Worm (Caenorhabditis elegans) whole organism, L2 larva: ENCODE measurements around the gene sel-9.

Source experiments
- C34F6.9 ChIP-seq: fragments of 150-350 bp; optimal IDR thresholded peaks from 2 replicates; lab custom pipeline; 2014; ENCODE audit warnings: missing biosample characterization, missing genetic modification characterization
- Y55F3AM.14 ChIP-seq: fragments of 200-800 bp; sonication (Bioruptor generic); optimal IDR thresholded peaks from 2 replicates; lab custom pipeline; 2018; ENCODE audit warnings: mild to moderate bottlenecking, missing genetic modification characterization, missing compliant biosample characterization
- ZK546.5 ChIP-seq: sonication (generic microtip); optimal IDR thresholded peaks from 2 replicates; lab custom pipeline; 2017; ENCODE audit warnings: missing biosample characterization, missing genetic modification characterization
- ama-1 ChIP-seq: fragments of 150-350 bp; optimal IDR thresholded peaks from 2 replicates; lab custom pipeline; 2018; ENCODE audit warnings: inconsistent platforms
- blmp-1 ChIP-seq: sonication (generic microtip); optimal IDR thresholded peaks from 2 replicates; lab custom pipeline; 2017; ENCODE audit warnings: missing genetic modification characterization, mild to moderate bottlenecking, missing compliant biosample characterization, antibody characterized with exemption, moderate library complexity; ENCODE audit not compliant: insufficient read depth
- ceh-82 ChIP-seq: fragments of 150-350 bp; optimal IDR thresholded peaks from 2 replicates; lab custom pipeline; 2014; ENCODE audit warnings: missing biosample characterization, missing genetic modification characterization
- egl-27 ChIP-seq: sonication (generic microtip); optimal IDR thresholded peaks from 3 replicates; lab custom pipeline; 2017; ENCODE audit warnings: missing biosample characterization, missing genetic modification reagents, missing genetic modification characterization
- elt-1 ChIP-seq: fragments of 150-350 bp; optimal IDR thresholded peaks from 2 replicates; lab custom pipeline; 2014; ENCODE audit warnings: missing biosample characterization, missing genetic modification characterization
- elt-3 ChIP-seq: sonication (generic microtip); optimal IDR thresholded peaks from 2 replicates; lab custom pipeline; 2017; ENCODE audit warnings: missing biosample characterization, missing genetic modification characterization
- fos-1 ChIP-seq: fragments of 150-350 bp; optimal IDR thresholded peaks from 2 replicates; lab custom pipeline; 2014; ENCODE audit warnings: missing biosample characterization, missing genetic modification characterization
- gmeb-1 ChIP-seq: fragments of 150-350 bp; optimal IDR thresholded peaks from 2 replicates; lab custom pipeline; 2014; ENCODE audit warnings: missing biosample characterization, missing genetic modification characterization
- lin-13 ChIP-seq: fragments of 150-350 bp; optimal IDR thresholded peaks from 2 replicates; lab custom pipeline; 2014; ENCODE audit warnings: missing biosample characterization, missing genetic modification reagents, missing genetic modification characterization
- lin-39 ChIP-seq: fragments of 150-350 bp; optimal IDR thresholded peaks from 2 replicates; lab custom pipeline; 2014; ENCODE audit warnings: missing biosample characterization, missing genetic modification reagents, missing genetic modification characterization
- lsy-2 ChIP-seq, 2 experiments: fragments of 150-350 bp in 1 of 2; sonication (generic microtip) in 1 of 2; optimal IDR thresholded peaks; 2 replicates each; lab custom pipeline; 2014 to 2017; ENCODE audit warnings: missing biosample characterization in 2 of 2, missing genetic modification characterization in 2 of 2
- mab-5 ChIP-seq: fragments of 150-350 bp; optimal IDR thresholded peaks from 2 replicates; lab custom pipeline; 2014; ENCODE audit warnings: missing biosample characterization, missing genetic modification characterization
- mbf-1 ChIP-seq: sonication (generic microtip); optimal IDR thresholded peaks from 2 replicates; lab custom pipeline; 2017; ENCODE audit warnings: missing biosample characterization, missing genetic modification characterization
- mdl-1 ChIP-seq, 2 experiments: fragments of 150-350 bp in 1 of 2; sonication (generic microtip) in 1 of 2; optimal IDR thresholded peaks; 2 replicates each; lab custom pipeline; 2017; ENCODE audit warnings: missing biosample characterization in 2 of 2, missing genetic modification characterization in 2 of 2
- nhr-10 ChIP-seq: sonication (generic microtip); optimal IDR thresholded peaks from 2 replicates; lab custom pipeline; 2017; ENCODE audit warnings: missing biosample characterization, missing genetic modification characterization
- nhr-11 ChIP-seq: fragments of 150-350 bp; optimal IDR thresholded peaks from 2 replicates; lab custom pipeline; 2014; ENCODE audit warnings: missing biosample characterization, missing genetic modification characterization
- nhr-12 ChIP-seq: fragments of 150-350 bp; optimal IDR thresholded peaks from 2 replicates; lab custom pipeline; 2014; ENCODE audit warnings: missing biosample characterization, missing genetic modification characterization
- nhr-129 ChIP-seq: fragments of 150-350 bp; optimal IDR thresholded peaks from 2 replicates; lab custom pipeline; 2014; ENCODE audit warnings: missing biosample characterization, missing genetic modification characterization
- nhr-21 ChIP-seq: fragments of 150-350 bp; optimal IDR thresholded peaks from 2 replicates; lab custom pipeline; 2014; ENCODE audit warnings: missing biosample characterization, missing genetic modification characterization
- nhr-23 ChIP-seq: fragments of 150-350 bp; optimal IDR thresholded peaks from 2 replicates; lab custom pipeline; 2014; ENCODE audit warnings: missing biosample characterization, missing genetic modification reagents, missing genetic modification characterization
- nhr-237 ChIP-seq: fragments of 150-350 bp; optimal IDR thresholded peaks from 2 replicates; lab custom pipeline; 2014; ENCODE audit warnings: missing biosample characterization, missing genetic modification characterization
- nhr-25 ChIP-seq: fragments of 150-350 bp; sonication (generic microtip); optimal IDR thresholded peaks from 3 replicates; lab custom pipeline; 2014; ENCODE audit warnings: missing biosample characterization, missing genetic modification characterization
- nhr-77 ChIP-seq: fragments of 150-350 bp; optimal IDR thresholded peaks from 2 replicates; lab custom pipeline; 2014; ENCODE audit warnings: missing biosample characterization, missing genetic modification characterization
- peb-1 ChIP-seq: fragments of 150-350 bp; optimal IDR thresholded peaks from 2 replicates; lab custom pipeline; 2014; ENCODE audit warnings: missing biosample characterization, missing genetic modification characterization
- skn-1 ChIP-seq: sonication (generic microtip); optimal IDR thresholded peaks from 2 replicates; lab custom pipeline; 2017; ENCODE audit warnings: missing biosample characterization, missing genetic modification characterization
- sma-3 ChIP-seq: sonication (generic microtip); optimal IDR thresholded peaks from 2 replicates; lab custom pipeline; 2016; ENCODE audit warnings: missing genetic modification reagents, missing genetic modification characterization, missing compliant biosample characterization
- sma-9 ChIP-seq, 2 experiments: fragments of 150-350 bp in 1 of 2; sonication (generic microtip) in 1 of 2; optimal IDR thresholded peaks; 2 replicates each; lab custom pipeline; 2014 to 2016; ENCODE audit warnings: missing genetic modification characterization in 2 of 2, mild to moderate bottlenecking in 1 of 2, missing biosample characterization in 1 of 2, missing compliant biosample characterization in 1 of 2, missing genetic modification reagents in 1 of 2, moderate library complexity in 1 of 2
- snpc-4 ChIP-seq: fragments of 150-350 bp; optimal IDR thresholded peaks from 2 replicates; lab custom pipeline; 2014; ENCODE audit warnings: missing biosample characterization, missing genetic modification characterization
- unc-39 ChIP-seq: fragments of 150-350 bp; optimal IDR thresholded peaks from 2 replicates; lab custom pipeline; 2014; ENCODE audit warnings: missing biosample characterization, missing genetic modification characterization
- unc-62 ChIP-seq: fragments of 150-350 bp; optimal IDR thresholded peaks from 2 replicates; lab custom pipeline; 2014; ENCODE audit warnings: missing biosample characterization, missing genetic modification reagents, missing genetic modification characterization
- zag-1 ChIP-seq: fragments of 150-350 bp; optimal IDR thresholded peaks from 2 replicates; lab custom pipeline; 2014; ENCODE audit warnings: missing biosample characterization, missing genetic modification characterization
- ztf-1 ChIP-seq: fragments of 200-800 bp; sonication (Bioruptor generic); conservative IDR thresholded peaks from 2 replicates; pipeline ENCODE4 v1.3.6; 2022; ENCODE audit warnings: missing genetic modification characterization, missing compliant biosample characterization
- ztf-11 ChIP-seq: sonication (generic microtip); optimal IDR thresholded peaks from 2 replicates; lab custom pipeline; 2017; ENCODE audit warnings: missing biosample characterization, missing genetic modification characterization
- ztf-4 ChIP-seq: fragments of 150-350 bp; optimal IDR thresholded peaks from 2 replicates; lab custom pipeline; 2014; ENCODE audit warnings: missing biosample characterization, missing genetic modification characterization

The sel-9 gene

ce11 chrV:8325906-8326305, 23.5 kb upstream of the sel-9 start:
- TF ChIP-seq mab-5 (no peak), nhr-12 (tag; lab: Kevin White, UChicago) (no peak), egl-27 (tag; lab: Kevin White, UChicago) (no peak), skn-1 (tag; lab: Kevin White, UChicago) (no peak), nhr-129 (tag; lab: Kevin White, UChicago) (no peak), mbf-1 (tag; lab: Kevin White, UChicago) (no peak), elt-1 (tag; lab: Kevin White, UChicago) (no peak), nhr-11 (tag; lab: Kevin White, UChicago) (no peak), sma-3 (GFP tag; lab: Kevin White, UChicago) (no peak), ZK546.5 (no peak), elt-3 (tag; lab: Kevin White, UChicago) (no peak), nhr-77 (tag; lab: Kevin White, UChicago) (no peak), nhr-10 (tag; lab: Kevin White, UChicago) (no peak), C34F6.9 (tag; lab: Kevin White, UChicago) (no peak), mdl-1 (tag; optimal IDR thresholded peaks at IDR 0.05; lab: Kevin White, UChicago) (no peak)

ce11 chrV:8323545-8323944, 21.2 kb upstream of the sel-9 start:
- TF ChIP-seq nhr-12 (tag; lab: Kevin White, UChicago): no peak
- TF ChIP-seq nhr-77 (tag; lab: Kevin White, UChicago): no peak
- TF ChIP-seq snpc-4 (tag; lab: Kevin White, UChicago): no peak
- TF ChIP-seq ama-1 (lab: Kevin White, UChicago): no peak
- TF ChIP-seq unc-39 (tag; lab: Kevin White, UChicago): no peak
- TF ChIP-seq fos-1 (tag; lab: Kevin White, UChicago): no peak
- TF ChIP-seq nhr-10 (tag; lab: Kevin White, UChicago): no peak
- no peak for TF ChIP-seq nhr-21 (tag; lab: Kevin White, UChicago)
- TF ChIP-seq blmp-1 (tag; lab: Kevin White, UChicago): no peak
- TF ChIP-seq lsy-2 (tag; optimal IDR thresholded peaks at IDR 0.05; lab: Kevin White, UChicago): no peak
- no peak for TF ChIP-seq gmeb-1 (tag; lab: Kevin White, UChicago)
- no peak for TF ChIP-seq ceh-82
- no peak for TF ChIP-seq lin-13 (GFP tag; lab: Kevin White, UChicago)
- TF ChIP-seq Y55F3AM.14 (GFP tag; lab: Kevin White, UChicago): no peak
- TF ChIP-seq ztf-11: no peak
- no peak for TF ChIP-seq C34F6.9 (tag; lab: Kevin White, UChicago)
- TF ChIP-seq zag-1 (tag; lab: Kevin White, UChicago): no peak

ce11 chrV:8318135-8318534, 15.8 kb upstream of the sel-9 start, which contains the start of gene clec-219:
Gene clec-219, plus strand, starts transcription at chrV:8318435.
- TF ChIP-seq zag-1 (tag; lab: Kevin White, UChicago) (no peak), nhr-23 (tag; lab: Kevin White, UChicago) (no peak), ama-1 (lab: Kevin White, UChicago) (no peak), sma-9 (GFP tag; optimal IDR thresholded peaks at IDR 0.05; lab: Kevin White, UChicago) (no peak), sma-9 (tag; optimal IDR thresholded peaks at IDR 0.05; lab: Kevin White, UChicago) (no peak), peb-1 (no peak), nhr-12 (tag; lab: Kevin White, UChicago) (no peak), blmp-1 (tag; lab: Kevin White, UChicago) (no peak), nhr-129 (tag; lab: Kevin White, UChicago) (no peak), nhr-11 (tag; lab: Kevin White, UChicago) (no peak), mbf-1 (tag; lab: Kevin White, UChicago) (no peak), ztf-1 (GFP tag; lab: Robert Waterston, UW) (no peak), elt-1 (tag; lab: Kevin White, UChicago) (no peak), lsy-2 (tag; optimal IDR thresholded peaks at IDR 0.05; lab: Kevin White, UChicago) (no peak), mab-5 (no peak)

- no peak for TF ChIP-seq ztf-4 (tag; lab: Kevin White, UChicago)
- TF ChIP-seq sma-9 (GFP tag; optimal IDR thresholded peaks at IDR 0.05; lab: Kevin White, UChicago): no peak
- no peak for TF ChIP-seq sma-9 (tag; optimal IDR thresholded peaks at IDR 0.05; lab: Kevin White, UChicago)
- TF ChIP-seq snpc-4 (tag; lab: Kevin White, UChicago): no peak
- no peak for TF ChIP-seq ceh-82
- TF ChIP-seq lsy-2 (tag; optimal IDR thresholded peaks at IDR 0.05; lab: Kevin White, UChicago): no peak
- no peak for TF ChIP-seq lin-39 (tag; lab: Kevin White, UChicago)
- no peak for TF ChIP-seq mdl-1 (tag; optimal IDR thresholded peaks at IDR 0.05; lab: Kevin White, UChicago)
- TF ChIP-seq unc-62: no peak
- no peak for TF ChIP-seq ztf-1 (GFP tag; lab: Robert Waterston, UW)
- TF ChIP-seq Y55F3AM.14 (GFP tag; lab: Kevin White, UChicago): no peak
- no peak for TF ChIP-seq nhr-25 (tag; lab: Kevin White, UChicago)
- no peak for TF ChIP-seq nhr-237 (tag; lab: Kevin White, UChicago)
- no peak for TF ChIP-seq C34F6.9 (tag; lab: Kevin White, UChicago)
- no peak for TF ChIP-seq zag-1 (tag; lab: Kevin White, UChicago)
These were observed 8.8 kb upstream of the sel-9 start, which contains the start of gene W02D7.12 for ce11 chrV:8311210-8311609. Gene W02D7.12, plus strand, starts transcription at chrV:8311510.
